Fruit fly (Drosophila melanogaster): ENCODE data around the gene CG12213.

CG12213 gene

dm6 chr3R:11974631-11975030 is 7.1 kb upstream of the CG12213 start, which contains the start of gene Tango9:
TSS of gene Tango9 (minus strand) at chr3R:11974910.
- no peak for TF ChIP-seq Hnf4 (GFP tag; optimal IDR thresholded peaks at IDR 0.05)
- no peak for TF ChIP-seq Rel (GFP tag; optimal IDR thresholded peaks at IDR 0.05)
- TF ChIP-seq Rel (tag; optimal IDR thresholded peaks at IDR 0.05): peak; percentile 99
- TF ChIP-seq N (GFP tag; optimal IDR thresholded peaks at IDR 0.05): no peak
- TF ChIP-seq tai (GFP tag; optimal IDR thresholded peaks at IDR 0.05): no peak
- TF ChIP-seq h (GFP tag; optimal IDR thresholded peaks at IDR 0.05): peak; percentile 51
- TF ChIP-seq sv (GFP tag; optimal IDR thresholded peaks at IDR 0.05): no peak
- no peak for TF ChIP-seq Dfd (GFP tag; optimal IDR thresholded peaks at IDR 0.05)
- TF ChIP-seq Sp1 (GFP tag; optimal IDR thresholded peaks at IDR 0.05): peak; percentile 42
- TF ChIP-seq usp (GFP tag; optimal IDR thresholded peaks at IDR 0.05): no peak
- peak; percentile 58 for TF ChIP-seq fru (GFP tag; optimal IDR thresholded peaks at IDR 0.05)
- peak; percentile 47 for TF ChIP-seq HLH106 (tag; optimal IDR thresholded peaks at IDR 0.05)
- peak in 1 of 2 experiments; percentile 53 for TF ChIP-seq foxo (GFP tag; optimal IDR thresholded peaks at IDR 0.05)
- no peak for TF ChIP-seq brk (GFP tag; optimal IDR thresholded peaks at IDR 0.05)
- no peak for TF ChIP-seq lola (GFP tag; optimal IDR thresholded peaks at IDR 0.05)
- TF ChIP-seq dmrt93B (GFP tag; optimal IDR thresholded peaks at IDR 0.05): no peak
- no peak for TF ChIP-seq Hr78 (GFP tag; optimal IDR thresholded peaks at IDR 0.05)
- no peak for TF ChIP-seq CrebA (GFP tag; optimal IDR thresholded peaks at IDR 0.05; ENCODE audit: borderline replicate concordance)
- TF ChIP-seq Mio (GFP tag; optimal IDR thresholded peaks at IDR 0.05): no peak
- peak; percentile 33 for TF ChIP-seq br (GFP tag; optimal IDR thresholded peaks at IDR 0.05)
- no peak for TF ChIP-seq psq (GFP tag; optimal IDR thresholded peaks at IDR 0.05)
- TF ChIP-seq OdsH (GFP tag; optimal IDR thresholded peaks at IDR 0.05): no peak
- TF ChIP-seq GATAd (GFP tag; optimal IDR thresholded peaks at IDR 0.05): no peak
- peak; percentile 13 for TF ChIP-seq dsf (GFP tag; optimal IDR thresholded peaks at IDR 0.05; ENCODE audit: borderline replicate concordance)
- TF ChIP-seq Jra (GFP tag; optimal IDR thresholded peaks at IDR 0.05): no peak
- no peak for TF ChIP-seq Dif (GFP tag; optimal IDR thresholded peaks at IDR 0.05; ENCODE audit: partially characterized antibody)
- peak; percentile 32 for TF ChIP-seq CG9705 (GFP tag; optimal IDR thresholded peaks at IDR 0.05)
- no peak for TF ChIP-seq Vsx2 (GFP tag; optimal IDR thresholded peaks at IDR 0.05; ENCODE audit: partially characterized antibody)
- TF ChIP-seq pan (optimal IDR thresholded peaks at IDR 0.05): no peak
- TF ChIP-seq CG32264 (GFP tag; optimal IDR thresholded peaks at IDR 0.05): no peak
- no peak for TF ChIP-seq sage (GFP tag; optimal IDR thresholded peaks at IDR 0.05)
- TF ChIP-seq rgr (GFP tag; optimal IDR thresholded peaks at IDR 0.05): peak; percentile 51
- peak; percentile 21 for TF ChIP-seq ey (GFP tag; optimal IDR thresholded peaks at IDR 0.05)
- peak; percentile 48 for TF ChIP-seq Myc (optimal IDR thresholded peaks at IDR 0.05)
- no peak for TF ChIP-seq jim (GFP tag; optimal IDR thresholded peaks at IDR 0.05)
- no peak for TF ChIP-seq dl (GFP tag; optimal IDR thresholded peaks at IDR 0.05; ENCODE audit: insufficient read depth in 1 of 2, partially characterized antibody in 2 of 2)
- TF ChIP-seq Abd-B (GFP tag; optimal IDR thresholded peaks at IDR 0.05): no peak
- TF ChIP-seq woc (GFP tag; optimal IDR thresholded peaks at IDR 0.05): no peak
- TF ChIP-seq Hr83 (GFP tag; optimal IDR thresholded peaks at IDR 0.05; ENCODE audit: poor library complexity, severe bottlenecking): peak; percentile 36

dm6 chr3R:11973826-11974225 is 6.3 kb upstream of the CG12213 start:
- TF ChIP-seq Rel (GFP tag; optimal IDR thresholded peaks at IDR 0.05): no peak
- TF ChIP-seq Rel (tag; optimal IDR thresholded peaks at IDR 0.05): peak; percentile 35
- TF ChIP-seq fru (GFP tag; optimal IDR thresholded peaks at IDR 0.05): no peak
- no peak for TF ChIP-seq dl (GFP tag; optimal IDR thresholded peaks at IDR 0.05; ENCODE audit: insufficient read depth in 1 of 2, partially characterized antibody in 2 of 2)

- TF ChIP-seq usp (GFP tag; optimal IDR thresholded peaks at IDR 0.05) (no peak), pan (optimal IDR thresholded peaks at IDR 0.05) (no peak), rgr (GFP tag; optimal IDR thresholded peaks at IDR 0.05) (no peak), brk (GFP tag; optimal IDR thresholded peaks at IDR 0.05) (no peak), N (GFP tag; optimal IDR thresholded peaks at IDR 0.05) (no peak), Sp1 (GFP tag; optimal IDR thresholded peaks at IDR 0.05) (no peak), psq (GFP tag; optimal IDR thresholded peaks at IDR 0.05) (no peak), Dfd (GFP tag; optimal IDR thresholded peaks at IDR 0.05) (no peak), HLH106 (tag; optimal IDR thresholded peaks at IDR 0.05) (no peak), foxo (GFP tag; optimal IDR thresholded peaks at IDR 0.05) (no peak), sage (GFP tag; optimal IDR thresholded peaks at IDR 0.05) (no peak), ey (GFP tag; optimal IDR thresholded peaks at IDR 0.05) (no peak), OdsH (GFP tag; optimal IDR thresholded peaks at IDR 0.05) (no peak), CrebA (GFP tag; optimal IDR thresholded peaks at IDR 0.05; ENCODE audit: borderline replicate concordance) (no peak), dl (GFP tag; optimal IDR thresholded peaks at IDR 0.05; ENCODE audit: insufficient read depth in 1 of 2, partially characterized antibody in 2 of 2) (no peak), woc (GFP tag; optimal IDR thresholded peaks at IDR 0.05) (no peak), CG9705 (GFP tag; optimal IDR thresholded peaks at IDR 0.05) (no peak)
Measured at dm6 chr3R:11971394-11971793, 3.9 kb upstream of the CG12213 start, which contains the start of gene GC2. TSS of gene GC2 (plus strand) at chr3R:11971694.
